Worm (Caenorhabditis elegans) whole organism, mixed stage, embryonic: Measurements from ENCODE around the gene F52H2.1.

Experiments
- pha-4 ChIP-seq: fragments of 150-350 bp; optimal IDR thresholded peaks from 2 replicates; lab custom pipeline; 2018; ENCODE audit warnings: missing biosample characterization, missing genetic modification reagents, missing genetic modification characterization
- ztf-11 ChIP-seq: fragments of 150-350 bp; optimal IDR thresholded peaks from 2 replicates; lab custom pipeline; 2014; ENCODE audit warnings: missing biosample characterization, missing genetic modification characterization

DNA sequence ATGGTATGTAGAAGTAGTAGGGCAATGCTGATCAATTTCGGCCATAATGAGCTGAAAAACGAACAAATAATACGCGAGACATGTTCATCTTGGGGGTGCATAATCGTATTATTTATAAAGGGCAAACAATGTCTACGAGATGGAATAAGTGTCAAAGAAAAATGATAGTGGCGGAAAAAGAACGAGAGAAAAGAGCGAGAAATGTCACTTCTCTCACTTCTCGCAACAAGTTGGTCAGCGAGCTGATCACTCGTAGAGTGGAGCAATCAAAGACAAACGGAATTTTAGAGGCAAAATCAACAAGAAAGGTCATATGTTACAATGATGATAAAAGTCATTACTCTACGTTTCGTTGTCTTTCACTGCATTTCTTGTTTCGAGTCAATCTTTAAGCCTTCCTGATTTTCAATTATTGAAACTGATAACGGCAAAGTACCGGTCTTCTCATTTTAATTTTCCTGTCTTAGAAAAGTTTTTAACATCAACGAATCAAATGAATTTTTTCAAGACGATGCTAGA is 31.8 kb upstream of the F52H2.1 start, which contains the start of gene F52H2.3:
- TF ChIP-seq pha-4 (tag; lab: Kevin White, UChicago) (no peak), ztf-11 (tag; lab: Kevin White, UChicago) (no peak)
